Worm (Caenorhabditis elegans): ENCODE data around the gene mdt-20.

mdt-20 gene

DNA sequence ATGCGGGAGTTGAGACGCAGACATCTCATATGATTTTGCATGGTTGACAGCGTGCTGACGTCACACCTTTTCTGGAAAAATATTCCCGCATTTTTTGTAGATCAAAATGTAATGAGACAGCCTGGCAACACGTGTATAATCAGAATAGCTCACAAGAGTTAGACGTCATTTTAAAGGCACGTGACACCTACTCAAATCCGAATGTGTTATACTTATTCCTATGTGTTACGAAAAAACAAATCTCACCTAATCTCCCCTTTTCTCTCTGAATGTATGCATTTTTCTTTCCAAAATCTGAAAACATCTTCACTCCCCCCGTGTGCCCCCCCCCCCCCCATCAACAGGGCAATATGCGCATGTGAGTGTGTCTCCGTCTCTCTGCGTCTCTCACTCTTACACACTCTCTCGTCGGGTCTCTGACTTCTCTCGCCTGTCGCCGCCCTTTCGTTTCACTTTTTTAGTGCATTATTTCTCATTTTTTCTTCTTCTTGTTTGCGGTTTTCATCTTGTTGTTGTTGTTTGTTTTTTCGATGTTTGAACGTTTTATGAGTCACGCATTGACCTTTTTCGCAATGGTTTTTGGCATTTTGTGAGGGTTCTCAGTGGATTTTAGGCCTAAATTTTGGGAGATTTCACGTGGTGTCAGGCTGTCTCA lies 19.2 kb upstream of the mdt-20 start (continued):
- no peak for TF ChIP-seq pag-3 (tag; optimal IDR thresholded peaks at IDR 0.05; ENCODE audit: borderline replicate concordance, insufficient read depth)
- TF ChIP-seq Y116A8C.19 (tag; optimal IDR thresholded peaks at IDR 0.05; ENCODE audit: borderline replicate concordance) = no peak
- TF ChIP-seq zip-4 (GFP tag; optimal IDR thresholded peaks at IDR 0.05) = no peak

DNA sequence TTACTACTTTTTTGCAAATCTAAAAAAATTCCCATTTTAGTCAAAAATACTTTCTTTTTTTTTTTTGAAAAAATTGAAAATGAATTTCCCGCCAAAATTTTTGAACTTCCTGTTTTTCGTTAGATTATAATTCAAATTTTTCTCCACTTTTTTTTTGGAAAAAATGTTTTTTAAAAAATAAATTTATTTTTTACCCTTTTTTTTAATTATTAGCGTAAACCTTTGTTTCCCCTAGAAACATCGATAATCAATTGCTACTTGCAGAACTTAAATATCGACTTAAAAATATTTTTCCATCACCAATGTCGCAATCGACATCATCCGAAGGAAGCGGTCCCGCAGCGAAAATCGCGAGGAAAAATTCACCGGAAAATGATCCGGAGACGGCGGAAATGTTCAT lies 17.2 kb upstream of the mdt-20 start, which contains the start of gene cec-2:
Gene cec-2, plus strand, starts transcription at position 301 of the 400 bp plus-strand sequence.
- TF ChIP-seq nhr-77 (tag; optimal IDR thresholded peaks at IDR 0.05) (no peak), dsc-1 (tag; optimal IDR thresholded peaks at IDR 0.05) (no peak), ama-1 (optimal IDR thresholded peaks at IDR 0.05) (no peak), elt-2 (tag; optimal IDR thresholded peaks at IDR 0.05) (no peak), nhr-28 (tag; optimal IDR thresholded peaks at IDR 0.05) (no peak), snu-23 (GFP tag; optimal IDR thresholded peaks at IDR 0.05) (no peak), fkh-8 (tag; optimal IDR thresholded peaks at IDR 0.05) (no peak), C16A3.4 (tag; optimal IDR thresholded peaks at IDR 0.05) (no peak), mep-1 (tag; optimal IDR thresholded peaks at IDR 0.05) (no peak), pax-3 (tag; optimal IDR thresholded peaks at IDR 0.05) (no peak)

DNA sequence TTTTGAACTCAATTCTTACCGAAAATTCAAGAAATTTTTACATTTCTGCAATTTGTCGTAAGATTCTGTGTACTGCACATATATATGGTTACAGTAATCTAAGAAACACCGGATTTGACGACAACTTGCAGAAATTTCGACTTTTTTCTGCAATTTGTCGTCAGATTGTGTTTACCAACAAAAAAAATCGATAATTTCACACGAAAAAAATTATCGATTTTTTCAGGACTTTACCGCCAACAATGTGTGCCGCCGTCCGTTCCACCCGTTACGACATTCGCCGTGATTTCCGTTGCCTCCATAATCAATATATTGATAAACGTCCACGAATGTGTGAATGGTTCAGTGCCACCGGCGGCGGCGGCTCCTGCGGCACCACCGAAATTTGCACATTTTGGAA lies 13.2 kb upstream of the mdt-20 start:
- TF ChIP-seq pag-3 (tag; optimal IDR thresholded peaks at IDR 0.05; ENCODE audit: borderline replicate concordance, insufficient read depth) (no peak), ztf-11 (tag; optimal IDR thresholded peaks at IDR 0.05) (no peak), hlh-17 (GFP tag; optimal IDR thresholded peaks at IDR 0.05; ENCODE audit: borderline replicate concordance) (no peak), F16B12.6 (tag; optimal IDR thresholded peaks at IDR 0.05) (no peak), nhr-84 (tag; optimal IDR thresholded peaks at IDR 0.05) (no peak), nhr-47 (tag; optimal IDR thresholded peaks at IDR 0.05) (no peak), nhr-76 (tag; optimal IDR thresholded peaks at IDR 0.05) (no peak)

DNA sequence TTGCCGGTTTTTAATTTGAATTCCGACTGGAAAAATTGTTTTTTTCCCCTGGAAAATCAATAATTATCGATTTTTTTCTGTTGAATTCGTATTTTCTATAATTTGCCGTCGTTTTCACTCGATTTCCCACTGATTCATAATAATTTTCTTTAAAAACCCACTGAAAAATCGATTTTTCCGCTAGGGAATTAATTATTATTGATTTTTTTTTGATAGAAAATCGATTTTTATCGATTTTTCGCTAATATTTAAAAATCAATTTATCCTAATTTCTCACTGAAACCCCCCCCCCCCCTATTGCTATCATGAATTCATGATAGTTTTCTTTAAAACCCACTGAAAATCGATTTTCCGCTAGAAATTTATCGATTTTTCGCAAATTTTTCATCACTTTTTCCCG lies 11.0 kb upstream of the mdt-20 start:
- TF ChIP-seq hlh-17 (GFP tag; optimal IDR thresholded peaks at IDR 0.05; ENCODE audit: borderline replicate concordance) (no peak), jun-1 (tag; optimal IDR thresholded peaks at IDR 0.05) (no peak), xbp-1 (tag; optimal IDR thresholded peaks at IDR 0.05) (no peak), nhr-77 (tag; optimal IDR thresholded peaks at IDR 0.05) (no peak), lsy-2 (tag; optimal IDR thresholded peaks at IDR 0.05) (no peak), pax-3 (tag; optimal IDR thresholded peaks at IDR 0.05) (no peak), ceh-90 (tag; optimal IDR thresholded peaks at IDR 0.05) (no peak), egl-13 (tag; optimal IDR thresholded peaks at IDR 0.05) (no peak), egl-27 (tag; optimal IDR thresholded peaks at IDR 0.05) (no peak), nhr-71 (tag; optimal IDR thresholded peaks at IDR 0.05) (no peak), C04F5.9 (tag; optimal IDR thresholded peaks at IDR 0.05) (no peak), ceh-88 (GFP tag; IDR thresholded peaks at IDR 0.05) (no peak), alr-1 (tag; optimal IDR thresholded peaks at IDR 0.05; ENCODE audit: borderline replicate concordance) (no peak), efl-3 (GFP tag; optimal IDR thresholded peaks at IDR 0.05) (no peak), unc-86 (tag; optimal IDR thresholded peaks at IDR 0.05) (no peak), swsn-7 (tag; optimal IDR thresholded peaks at IDR 0.05) (no peak), elt-3 (tag; optimal IDR thresholded peaks at IDR 0.05) (no peak), ceh-82 (tag; optimal IDR thresholded peaks at IDR 0.05) (no peak), fkh-8 (tag; optimal IDR thresholded peaks at IDR 0.05) (no peak), skn-1 (tag; optimal IDR thresholded peaks at IDR 0.05) (no peak)

Data from whole organism, L1 larva.